Fruit fly (Drosophila melanogaster) whole organism, embryonic: ENCODE data around the gene Prim2.
A peak's percentile ranks its signal among the peaks of the same experiment; 100 is the strongest.

Experiments used
- CG12299 ChIP-seq: fragments of 200-800 bp; sonication (Bioruptor generic); optimal IDR thresholded peaks from 2 replicates; lab custom pipeline; 2018; ENCODE audit warnings: missing biosample characterization, mild to moderate bottlenecking, missing genetic modification characterization
- CG31441 ChIP-seq: fragments of 200-800 bp; sonication (Bioruptor generic); IDR thresholded peaks from 2 replicates; pipeline ENCODE4 v1.3.6; 2022; ENCODE audit warnings: missing biosample characterization, missing genetic modification characterization
- Ravus ChIP-seq: fragments of 200-800 bp; sonication (Bioruptor generic); IDR thresholded peaks from 2 replicates; pipeline ENCODE4 v1.3.6; 2022; ENCODE audit warnings: missing biosample characterization, missing genetic modification characterization
- ci ChIP-seq: fragments of 200-800 bp; sonication (Bioruptor generic); IDR thresholded peaks from 3 replicates; pipeline ENCODE4 v1.3.6; 2022; ENCODE audit warnings: missing biosample characterization, missing genetic modification characterization
- pan ChIP-seq, 4 experiments: fragments of >200 bp in 3 of 4; fragments of 200-800 bp in 1 of 4; sonication (Bioruptor generic) in 1 of 4; optimal IDR thresholded peaks in 3 of 4; IDR thresholded peaks in 1 of 4; 2 replicates each; pipeline versions ENCODE4 v1.3.6 to Lab custom; 2017 to 2022; ENCODE audit warnings: missing biosample characterization in 2 of 4, missing genetic modification characterization in 2 of 4, mixed read lengths in 1 of 4
- phol ChIP-seq: fragments of 200-800 bp; sonication (Bioruptor generic); optimal IDR thresholded peaks from 3 replicates; lab custom pipeline; 2018; ENCODE audit warnings: missing biosample characterization, mild to moderate bottlenecking, missing genetic modification characterization, moderate library complexity
- zf30C ChIP-seq: fragments of 200-800 bp; sonication (Bioruptor generic); optimal IDR thresholded peaks from 3 replicates; lab custom pipeline; 2018; ENCODE audit warnings: missing biosample characterization, mild to moderate bottlenecking, missing genetic modification characterization

dm6 chr3L:20399550-20400109 lies 38.2 kb upstream of the Prim2 start:
- peak; percentile 87 for TF ChIP-seq phol (tag; lab: Kevin White, UChicago)
- TF ChIP-seq CG31441 (GFP tag; lab: Robert Waterston, UW): peak; percentile 93
- no peak for TF ChIP-seq pan (optimal IDR thresholded peaks at IDR 0.05; lab: Kevin White, UChicago)
- peak in 1 of 2 experiments; percentile 89 for TF ChIP-seq pan (GFP tag; optimal IDR thresholded peaks at IDR 0.05 in 1 of 2, IDR thresholded peaks at IDR 0.05 in 1 of 2)
- peak; percentile 20 for TF ChIP-seq Ravus (GFP tag; lab: Robert Waterston, UW)
- peak; percentile 76 for TF ChIP-seq ci (GFP tag; lab: Robert Waterston, UW)
- TF ChIP-seq CG12299 (tag; lab: Kevin White, UChicago): peak; percentile 85
- no peak for TF ChIP-seq zf30C (GFP tag; lab: Kevin White, UChicago)
